Fruit fly (Drosophila melanogaster) whole organism, wandering third instar larva: ENCODE results near the gene Hsp68.

Experiments used
- Abd-B ChIP-seq: fragments of >200 bp; optimal IDR thresholded peaks from 2 replicates; lab custom pipeline; 2017; ENCODE audit warnings: missing biosample characterization, missing genetic modification characterization
- CG32264 ChIP-seq: fragments of 200-800 bp; sonication (Bioruptor generic); optimal IDR thresholded peaks from 2 replicates; lab custom pipeline; 2016; ENCODE audit warnings: missing biosample characterization, missing genetic modification characterization
- CG9705 ChIP-seq: fragments of 200-800 bp; sonication (Bioruptor generic); optimal IDR thresholded peaks from 2 replicates; lab custom pipeline; 2018; ENCODE audit warnings: missing biosample characterization, mild to moderate bottlenecking, missing genetic modification characterization
- GATAd ChIP-seq: sonication (Bioruptor generic); optimal IDR thresholded peaks from 2 replicates; lab custom pipeline; 2016; ENCODE audit warnings: missing biosample characterization, missing genetic modification characterization
- HLH106 ChIP-seq: fragments of 200-800 bp; optimal IDR thresholded peaks from 3 replicates; lab custom pipeline; 2019; ENCODE audit warnings: missing biosample characterization, mild to moderate bottlenecking, missing genetic modification characterization, moderate library complexity
- Hnf4 ChIP-seq: fragments of 200-800 bp; sonication (Bioruptor generic); optimal IDR thresholded peaks from 2 replicates; lab custom pipeline; 2016; ENCODE audit warnings: missing biosample characterization, mild to moderate bottlenecking, missing genetic modification characterization
- Hr78 ChIP-seq: fragments of >200 bp; optimal IDR thresholded peaks from 2 replicates; lab custom pipeline; 2017; ENCODE audit warnings: missing biosample characterization, missing genetic modification characterization
- Hr83 ChIP-seq: fragments of 200-300 bp; sonication (Bioruptor generic); optimal IDR thresholded peaks from 2 replicates; lab custom pipeline; 2016; ENCODE audit warnings: missing biosample characterization, mild to moderate bottlenecking, missing genetic modification characterization, moderate library complexity; ENCODE audit not compliant: poor library complexity, severe bottlenecking
- Jra ChIP-seq: sonication (Bioruptor generic); optimal IDR thresholded peaks from 2 replicates; lab custom pipeline; 2016; ENCODE audit warnings: missing biosample characterization, missing genetic modification characterization
- Mio ChIP-seq: sonication (Bioruptor generic); optimal IDR thresholded peaks from 2 replicates; lab custom pipeline; 2016; ENCODE audit warnings: missing biosample characterization, missing genetic modification characterization
- Myc ChIP-seq: fragments of >200 bp; optimal IDR thresholded peaks from 2 replicates; lab custom pipeline; 2017
- N ChIP-seq: fragments of >200 bp; optimal IDR thresholded peaks from 2 replicates; lab custom pipeline; 2018; ENCODE audit warnings: missing biosample characterization, missing external identifiers, missing genetic modification characterization
- OdsH ChIP-seq: fragments of 200-800 bp; sonication (Bioruptor generic); optimal IDR thresholded peaks from 2 replicates; lab custom pipeline; 2016; ENCODE audit warnings: missing biosample characterization, mild to moderate bottlenecking, missing genetic modification characterization
- Rel ChIP-seq, 2 experiments: fragments of 200-800 bp; sonication (Bioruptor generic) in 1 of 2; optimal IDR thresholded peaks; 2 replicates in 1 of 2; 3 replicates in 1 of 2; lab custom pipeline; 2016 to 2019; ENCODE audit warnings: mild to moderate bottlenecking in 2 of 2, missing biosample characterization in 2 of 2, missing genetic modification characterization in 2 of 2, moderate library complexity in 1 of 2
- Vsx2 ChIP-seq: fragments of 200-300, 225-300 bp; sonication (Bioruptor generic); optimal IDR thresholded peaks from 2 replicates; lab custom pipeline; 2018; ENCODE audit warnings: missing biosample characterization, missing genetic modification characterization; ENCODE audit not compliant: partially characterized antibody
- brk ChIP-seq: fragments of 200-800 bp; sonication (Bioruptor generic); optimal IDR thresholded peaks from 2 replicates; lab custom pipeline; 2016; ENCODE audit warnings: missing biosample characterization, mild to moderate bottlenecking, missing genetic modification characterization
- dmrt93B ChIP-seq: fragments of 200-800 bp; sonication (Bioruptor generic); optimal IDR thresholded peaks from 2 replicates; lab custom pipeline; 2018; ENCODE audit warnings: missing biosample characterization, mild to moderate bottlenecking, missing genetic modification characterization
- ey ChIP-seq: fragments of 200-800 bp; sonication (Bioruptor generic); optimal IDR thresholded peaks from 2 replicates; lab custom pipeline; 2016; ENCODE audit warnings: missing biosample characterization, missing genetic modification characterization
- foxo ChIP-seq, 2 experiments: fragments of 200-800 bp; sonication (Bioruptor generic); optimal IDR thresholded peaks; 2 replicates in 1 of 2; 3 replicates in 1 of 2; lab custom pipeline; 2016 to 2017; ENCODE audit warnings: missing biosample characterization in 2 of 2, missing genetic modification characterization in 2 of 2
- fru ChIP-seq: fragments of 200-800 bp; sonication (Bioruptor generic); optimal IDR thresholded peaks from 3 replicates; lab custom pipeline; 2016; ENCODE audit warnings: missing biosample characterization, mild to moderate bottlenecking, missing genetic modification characterization
- h ChIP-seq: fragments of 200-800 bp; sonication (Bioruptor generic); optimal IDR thresholded peaks from 3 replicates; lab custom pipeline; 2016; ENCODE audit warnings: missing biosample characterization, mild to moderate bottlenecking, missing genetic modification characterization
- jim ChIP-seq: fragments of 175-275, 200-325 bp; sonication (Bioruptor generic); optimal IDR thresholded peaks from 2 replicates; lab custom pipeline; 2016; ENCODE audit warnings: missing biosample characterization, mild to moderate bottlenecking, missing genetic modification characterization
- lola ChIP-seq: fragments of >200 bp; optimal IDR thresholded peaks from 2 replicates; lab custom pipeline; 2017; ENCODE audit warnings: missing biosample characterization, missing genetic modification characterization
- pan ChIP-seq: fragments of >200 bp; optimal IDR thresholded peaks from 2 replicates; lab custom pipeline; 2017
- psq ChIP-seq: fragments of 200-800 bp; sonication (Bioruptor generic); optimal IDR thresholded peaks from 3 replicates; lab custom pipeline; 2017; ENCODE audit warnings: missing biosample characterization, mild to moderate bottlenecking, missing genetic modification characterization, moderate library complexity
- rgr ChIP-seq: fragments of 200-800 bp; sonication (Bioruptor generic); optimal IDR thresholded peaks from 3 replicates; lab custom pipeline; 2016; ENCODE audit warnings: missing biosample characterization, mild to moderate bottlenecking, missing genetic modification characterization
- sage ChIP-seq: fragments of 200-800 bp; sonication (Bioruptor generic); optimal IDR thresholded peaks from 2 replicates; lab custom pipeline; 2016; ENCODE audit warnings: missing biosample characterization, mild to moderate bottlenecking, missing genetic modification characterization
- sv ChIP-seq: fragments of 200-800 bp; sonication (Bioruptor generic); optimal IDR thresholded peaks from 3 replicates; lab custom pipeline; 2016; ENCODE audit warnings: missing biosample characterization, missing genetic modification characterization
- tai ChIP-seq: sonication (Bioruptor generic); optimal IDR thresholded peaks from 2 replicates; lab custom pipeline; 2016; ENCODE audit warnings: missing biosample characterization, missing genetic modification characterization
- usp ChIP-seq: fragments of >200 bp; optimal IDR thresholded peaks from 2 replicates; lab custom pipeline; 2017; ENCODE audit warnings: missing biosample characterization, missing genetic modification characterization
- woc ChIP-seq: sonication (Bioruptor generic); optimal IDR thresholded peaks from 2 replicates; lab custom pipeline; 2016; ENCODE audit warnings: missing biosample characterization, mild to moderate bottlenecking, missing genetic modification characterization

Gene Hsp68

DNA sequence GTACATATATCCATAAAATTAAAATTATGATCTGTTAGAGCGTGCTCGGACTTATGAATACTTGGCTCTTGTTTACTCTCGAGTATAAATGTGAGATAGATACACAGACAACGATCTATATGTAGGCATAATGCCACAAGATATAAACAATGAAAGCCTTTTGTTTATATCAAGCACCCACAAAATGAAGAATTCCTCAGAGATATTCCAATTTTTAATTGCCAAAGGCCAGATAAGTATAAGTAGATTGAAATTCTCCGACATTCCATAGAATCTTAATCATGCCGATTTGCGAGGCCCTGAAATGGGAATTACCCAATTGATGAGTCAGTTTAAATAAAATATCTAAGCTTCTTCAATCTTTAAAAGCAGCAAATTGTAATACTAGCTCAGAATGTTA lies 35.2 kb downstream of the Hsp68 start:
- TF ChIP-seq CG9705 (GFP tag; lab: Kevin White, UChicago) (no peak), Hr78 (GFP tag; lab: Kevin White, UChicago) (no peak), HLH106 (tag; lab: Kevin White, UChicago) (no peak), GATAd (no peak), Myc (no peak), woc (GFP tag; lab: Kevin White, UChicago) (no peak), fru (no peak), CG32264 (GFP tag; lab: Kevin White, UChicago) (no peak), psq (no peak), Vsx2 (GFP tag; lab: Kevin White, UChicago) (no peak), sage (no peak)

DNA sequence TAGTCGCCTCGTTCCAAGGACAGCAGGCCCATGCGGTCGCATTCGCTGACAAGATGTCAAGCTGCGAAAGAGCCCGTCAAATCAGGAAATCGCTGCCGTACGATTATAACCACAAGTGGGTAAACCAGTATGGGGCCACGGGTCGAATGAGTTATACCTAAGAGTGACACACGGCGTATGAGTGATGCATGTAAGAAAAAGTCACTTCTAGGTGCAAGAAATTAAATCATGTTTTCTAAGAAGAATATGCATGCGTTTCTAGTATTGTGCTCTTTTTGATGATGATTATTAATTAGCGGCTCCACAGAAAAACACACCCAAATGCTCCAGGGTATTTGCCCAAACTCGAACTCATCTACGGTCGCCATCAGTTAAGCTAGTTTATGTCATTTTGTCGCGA lies 39.5 kb downstream of the Hsp68 start:
- TF ChIP-seq CG9705 (GFP tag; lab: Kevin White, UChicago) (no peak), pan (lab: Kevin White, UChicago) (no peak), dmrt93B (GFP tag; lab: Kevin White, UChicago) (no peak), tai (GFP tag; lab: Kevin White, UChicago) (no peak), Hr78 (GFP tag; lab: Kevin White, UChicago) (no peak), ey (GFP tag; lab: Kevin White, UChicago) (no peak), N (no peak), sv (no peak), usp (GFP tag; lab: Kevin White, UChicago) (no peak), Rel (GFP tag; optimal IDR thresholded peaks at IDR 0.05; lab: Kevin White, UChicago) (no peak), Rel (tag; optimal IDR thresholded peaks at IDR 0.05; lab: Kevin White, UChicago) (no peak), GATAd (no peak), Abd-B (GFP tag; lab: Kevin White, UChicago) (no peak), jim (GFP tag; lab: Kevin White, UChicago) (no peak), brk (GFP tag; lab: Kevin White, UChicago) (no peak), Jra (GFP tag; lab: Kevin White, UChicago) (no peak), woc (GFP tag; lab: Kevin White, UChicago) (no peak), psq (no peak)
- TF ChIP-seq, all 38 proteins: peak for 0

DNA sequence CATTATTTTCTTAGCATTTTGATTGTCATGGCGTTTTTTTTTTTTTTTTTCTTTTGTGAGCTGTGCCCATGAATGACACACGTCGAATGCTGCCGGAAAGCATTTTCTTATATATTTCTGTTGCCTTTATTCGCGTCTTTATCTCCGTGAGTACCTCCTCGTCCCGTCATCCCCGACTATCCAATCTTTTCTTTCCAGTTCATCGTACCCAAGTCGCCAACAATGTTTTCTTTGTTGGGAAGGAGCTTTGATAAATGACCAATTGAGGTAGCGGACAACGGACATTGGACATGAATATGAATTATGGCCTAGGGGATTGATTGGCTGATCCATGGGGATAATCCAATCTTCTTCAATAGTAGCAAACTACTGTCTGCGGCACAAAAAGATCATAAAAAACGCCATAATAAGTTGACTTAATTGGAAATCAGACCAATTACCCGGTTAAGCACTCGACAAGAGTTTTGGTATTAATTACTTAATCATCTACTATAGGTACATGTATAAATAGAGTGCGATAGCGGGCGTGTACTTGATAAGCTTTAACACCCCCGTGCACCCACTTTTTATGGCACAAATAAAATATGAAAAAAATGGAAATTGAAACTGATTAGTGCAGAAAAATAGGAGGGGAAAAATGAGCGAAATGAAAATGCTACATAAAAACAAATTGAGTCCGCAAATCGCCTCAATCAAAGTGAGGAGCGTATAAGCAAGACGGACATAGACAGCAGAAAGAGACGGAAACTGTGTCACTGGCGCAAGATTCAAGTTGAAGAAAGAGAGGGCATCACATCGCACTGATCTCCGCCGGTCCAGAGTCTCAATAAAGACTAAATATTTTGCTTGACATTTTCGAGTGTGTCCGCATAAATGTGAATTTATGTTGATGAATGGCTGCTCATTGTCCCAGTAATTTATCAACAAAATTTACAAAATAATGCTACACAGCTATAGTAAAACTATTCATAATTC lies 40.9 kb downstream of the Hsp68 start:
- TF ChIP-seq OdsH (GFP tag; lab: Kevin White, UChicago) (peak; percentile 21), foxo (GFP tag; optimal IDR thresholded peaks at IDR 0.05; lab: Kevin White, UChicago) (no peak), usp (GFP tag; lab: Kevin White, UChicago) (no peak), h (peak; percentile 40), ey (GFP tag; lab: Kevin White, UChicago) (peak; percentile 8)

DNA sequence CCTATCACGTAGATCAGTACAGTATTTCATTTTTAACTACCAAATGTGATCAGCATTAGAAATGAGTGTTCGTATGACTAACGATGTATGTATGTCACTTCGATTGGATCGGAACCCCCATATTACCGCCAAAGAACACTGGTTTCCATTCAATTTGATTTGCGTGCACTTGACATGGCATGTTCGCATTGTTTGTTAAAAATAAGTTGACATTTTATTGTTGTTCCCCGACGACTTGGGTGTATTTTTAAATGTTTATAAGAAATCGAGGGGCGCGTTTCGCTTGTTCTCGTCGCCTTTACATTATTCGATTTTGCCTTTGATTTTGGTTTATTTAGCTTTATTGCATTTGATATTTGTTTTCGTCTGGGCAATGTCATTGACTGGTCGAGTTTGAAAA lies 41.7 kb downstream of the Hsp68 start:
- TF ChIP-seq woc (GFP tag; lab: Kevin White, UChicago) (no peak), Rel (GFP tag; optimal IDR thresholded peaks at IDR 0.05; lab: Kevin White, UChicago) (no peak), Rel (tag; optimal IDR thresholded peaks at IDR 0.05; lab: Kevin White, UChicago) (peak; percentile 94), rgr (peak; percentile 7)

DNA sequence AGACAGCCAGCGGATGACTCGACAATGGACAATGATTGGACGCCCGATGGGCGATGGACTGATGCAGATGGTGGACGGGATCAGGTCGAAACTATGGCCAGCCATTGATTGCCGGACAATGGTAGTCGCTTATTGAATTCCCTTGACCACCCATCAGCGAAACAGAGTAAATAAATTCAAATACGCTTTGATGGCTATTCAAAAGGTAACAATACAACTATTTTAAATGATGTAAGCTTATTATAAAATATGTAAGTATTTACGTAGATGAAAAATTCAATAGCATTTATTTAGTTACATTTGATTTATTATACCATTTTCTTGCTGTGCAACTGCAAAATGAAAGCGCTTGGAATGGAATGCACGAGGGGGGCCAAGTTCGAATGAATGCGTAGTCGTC lies 42.5 kb downstream of the Hsp68 start:
- TF ChIP-seq sv, result no peak
- TF ChIP-seq tai (GFP tag; lab: Kevin White, UChicago), result no peak
- TF ChIP-seq CG32264 (GFP tag; lab: Kevin White, UChicago), result no peak
- TF ChIP-seq lola (GFP tag; lab: Kevin White, UChicago), result no peak
- no peak for TF ChIP-seq Hr83
- no peak for TF ChIP-seq psq
- no peak for TF ChIP-seq foxo (GFP tag; optimal IDR thresholded peaks at IDR 0.05; lab: Kevin White, UChicago)
- no peak for TF ChIP-seq OdsH (GFP tag; lab: Kevin White, UChicago)
- no peak for TF ChIP-seq CG9705 (GFP tag; lab: Kevin White, UChicago)
- no peak for TF ChIP-seq Hnf4 (GFP tag; lab: Kevin White, UChicago)
- no peak for TF ChIP-seq Jra (GFP tag; lab: Kevin White, UChicago)
- no peak for TF ChIP-seq N
- TF ChIP-seq rgr, result no peak
- no peak for TF ChIP-seq Vsx2 (GFP tag; lab: Kevin White, UChicago)
- no peak for TF ChIP-seq fru
- TF ChIP-seq Mio (GFP tag; lab: Kevin White, UChicago), result no peak
- no peak for TF ChIP-seq Hr78 (GFP tag; lab: Kevin White, UChicago)
- no peak for TF ChIP-seq pan (lab: Kevin White, UChicago)
- TF ChIP-seq, all 38 proteins: peak for 0
